Worm (Caenorhabditis elegans) whole organism, young adult: ENCODE data around the gene apt-9.
A peak's percentile ranks its signal among the peaks of the same experiment; 100 is the strongest.

Experiments used
- B0035.1 ChIP-seq: sonication (generic microtip); optimal IDR thresholded peaks from 2 replicates; lab custom pipeline; 2016; ENCODE audit warnings: missing genetic modification characterization, mild to moderate bottlenecking, missing compliant biosample characterization, missing genotype, missing genetic modification reagents
- F10E7.11 ChIP-seq: sonication (generic microtip); optimal IDR thresholded peaks from 2 replicates; lab custom pipeline; 2017; ENCODE audit warnings: mild to moderate bottlenecking, missing genetic modification characterization, moderate library complexity, missing compliant biosample characterization
- F55B11.4 ChIP-seq: sonication (generic microtip); optimal IDR thresholded peaks from 2 replicates; lab custom pipeline; 2016; ENCODE audit warnings: missing compliant biosample characterization, missing genetic modification characterization, borderline replicate concordance; ENCODE audit not compliant: insufficient read depth
- F57A8.1 ChIP-seq: fragments of 200-800 bp; sonication (Bioruptor generic); optimal IDR thresholded peaks from 2 replicates; lab custom pipeline; 2018; ENCODE audit warnings: mild to moderate bottlenecking, missing genetic modification characterization, moderate library complexity, missing compliant biosample characterization
- T07F8.4 ChIP-seq: sonication (generic microtip); optimal IDR thresholded peaks from 2 replicates; lab custom pipeline; 2016; ENCODE audit warnings: mild to moderate bottlenecking, missing genetic modification characterization, moderate library complexity, missing compliant biosample characterization
- T26A5.8 ChIP-seq: sonication (generic microtip); optimal IDR thresholded peaks from 2 replicates; lab custom pipeline; 2016; ENCODE audit warnings: missing genetic modification characterization, missing compliant biosample characterization
- Y56A3A.18 ChIP-seq: fragments of 200-800 bp; sonication (Bioruptor generic); IDR thresholded peaks from 2 replicates; pipeline ENCODE4 v1.3.6; 2022; ENCODE audit warnings: missing genetic modification reagents, missing genetic modification characterization, missing compliant biosample characterization
- Y95B8A.8 ChIP-seq: fragments of 200-800 bp; sonication (Bioruptor generic); IDR thresholded peaks from 2 replicates; pipeline ENCODE4 v1.3.6; 2022; ENCODE audit warnings: missing genetic modification reagents, missing genetic modification characterization, missing compliant biosample characterization
- aptf-3 ChIP-seq: fragments of 200-800 bp; sonication (Bioruptor generic); IDR thresholded peaks from 2 replicates; pipeline ENCODE4 v1.3.6; 2022; ENCODE audit warnings: missing genetic modification characterization, missing compliant biosample characterization
- bed-1 ChIP-seq: fragments of 200-800 bp; sonication (Bioruptor generic); IDR thresholded peaks from 2 replicates; pipeline ENCODE4 v1.3.6; 2022; ENCODE audit warnings: missing genetic modification reagents, missing genetic modification characterization, missing compliant biosample characterization
- cebp-2 ChIP-seq: fragments of 200-800 bp; sonication (Bioruptor generic); IDR thresholded peaks from 2 replicates; pipeline ENCODE4 v1.3.6; 2022; ENCODE audit warnings: missing genetic modification characterization, missing compliant biosample characterization
- ceh-27 ChIP-seq: fragments of 200-800 bp; sonication (Bioruptor generic); optimal IDR thresholded peaks from 2 replicates; lab custom pipeline; 2018; ENCODE audit warnings: mild to moderate bottlenecking, missing genetic modification characterization, moderate library complexity, missing compliant biosample characterization
- ceh-79 ChIP-seq: sonication (generic microtip); optimal IDR thresholded peaks from 2 replicates; lab custom pipeline; 2017; ENCODE audit warnings: mild to moderate bottlenecking, missing genetic modification characterization, missing compliant biosample characterization
- chd-7 ChIP-seq: sonication (generic microtip); optimal IDR thresholded peaks from 2 replicates; lab custom pipeline; 2016; ENCODE audit warnings: mild to moderate bottlenecking, missing genetic modification characterization, moderate library complexity, missing compliant biosample characterization
- dpl-1 ChIP-seq: fragments of 150-350 bp; optimal IDR thresholded peaks from 2 replicates; lab custom pipeline; 2014; ENCODE audit warnings: missing biosample characterization, missing genetic modification reagents, missing genetic modification characterization
- ekl-4 ChIP-seq: fragments of 200-800 bp; sonication (Bioruptor generic); IDR thresholded peaks from 2 replicates; pipeline ENCODE4 v1.3.6; 2022; ENCODE audit warnings: missing genetic modification reagents, missing genetic modification characterization, missing compliant biosample characterization
- ets-4 ChIP-seq: fragments of 200-800 bp; sonication (Bioruptor generic); optimal IDR thresholded peaks from 2 replicates; lab custom pipeline; 2018; ENCODE audit warnings: mild to moderate bottlenecking, missing genetic modification characterization, missing compliant biosample characterization
- gei-17 ChIP-seq: fragments of 200-800 bp; sonication (Bioruptor generic); optimal IDR thresholded peaks from 2 replicates; lab custom pipeline; 2018; ENCODE audit warnings: mild to moderate bottlenecking, missing genetic modification characterization, missing compliant biosample characterization
- let-526 ChIP-seq: fragments of 200-800 bp; sonication (Bioruptor generic); IDR thresholded peaks from 2 replicates; pipeline ENCODE4 v1.3.6; 2022; ENCODE audit warnings: missing genetic modification reagents, missing genetic modification characterization, missing compliant biosample characterization
- let-607 ChIP-seq, 2 experiments: fragments of 200-800 bp in 1 of 2; sonication (Bioruptor generic) in 1 of 2; sonication (generic microtip) in 1 of 2; optimal IDR thresholded peaks; 2 replicates each; lab custom pipeline; 2016 to 2018; ENCODE audit warnings: mild to moderate bottlenecking in 2 of 2, missing compliant biosample characterization in 2 of 2, missing genetic modification characterization in 2 of 2, moderate library complexity in 2 of 2, missing genotype in 1 of 2
- lin-54 ChIP-seq: fragments of 200-800 bp; sonication (Bioruptor generic); optimal IDR thresholded peaks from 2 replicates; lab custom pipeline; 2018; ENCODE audit warnings: mild to moderate bottlenecking, missing genetic modification characterization, missing compliant biosample characterization
- lsy-27 ChIP-seq: sonication (generic microtip); optimal IDR thresholded peaks from 2 replicates; lab custom pipeline; 2017; ENCODE audit warnings: missing genetic modification characterization, mild to moderate bottlenecking, missing compliant biosample characterization, antibody characterized with exemption, missing genotype, borderline replicate concordance; ENCODE audit not compliant: insufficient read depth
- madf-8 ChIP-seq: fragments of 200-800 bp; sonication (Bioruptor generic); conservative IDR thresholded peaks from 2 replicates; pipeline ENCODE4 v1.3.6; 2022; ENCODE audit warnings: missing genetic modification reagents, missing genetic modification characterization, missing compliant biosample characterization
- nfya-1 ChIP-seq: sonication (generic microtip); optimal IDR thresholded peaks from 2 replicates; lab custom pipeline; 2017; ENCODE audit warnings: antibody characterized with exemption, missing compliant biosample characterization, missing genetic modification characterization, borderline replicate concordance; ENCODE audit not compliant: insufficient read depth
- nhr-179 ChIP-seq: sonication (generic microtip); optimal IDR thresholded peaks from 2 replicates; lab custom pipeline; 2016; ENCODE audit warnings: mild to moderate bottlenecking, missing genetic modification characterization, missing compliant biosample characterization
- nhr-27 ChIP-seq: fragments of 200-800 bp; sonication (Bioruptor generic); optimal IDR thresholded peaks from 2 replicates; lab custom pipeline; 2018; ENCODE audit warnings: mild to moderate bottlenecking, missing genetic modification characterization, moderate library complexity, missing compliant biosample characterization
- nhr-80 ChIP-seq: sonication (generic microtip); optimal IDR thresholded peaks from 2 replicates; lab custom pipeline; 2016; ENCODE audit warnings: missing genetic modification characterization, missing compliant biosample characterization
- rec-8 ChIP-seq, 2 experiments: sonication (generic microtip); optimal IDR thresholded peaks; 2 replicates each; lab custom pipeline; 2016; ENCODE audit warnings: mild to moderate bottlenecking in 2 of 2, missing genetic modification characterization in 2 of 2, missing genetic modification reagents in 2 of 2, missing genotype in 2 of 2, missing biosample characterization in 1 of 2, missing compliant biosample characterization in 1 of 2, moderate library complexity in 1 of 2
- repo-1 ChIP-seq: sonication (generic microtip); optimal IDR thresholded peaks from 2 replicates; lab custom pipeline; 2017; ENCODE audit warnings: mild to moderate bottlenecking, missing genetic modification characterization, missing compliant biosample characterization
- snpc-1.1 ChIP-seq: sonication (generic microtip); optimal IDR thresholded peaks from 2 replicates; lab custom pipeline; 2017; ENCODE audit warnings: missing genetic modification characterization, mild to moderate bottlenecking, missing compliant biosample characterization, antibody characterized with exemption, moderate library complexity, missing genotype, missing genetic modification reagents; ENCODE audit not compliant: insufficient read depth
- snpc-4 ChIP-seq, 5 experiments: fragments of 150-350 bp in 1 of 5; sonication (generic microtip) in 4 of 5; optimal IDR thresholded peaks; 2 replicates each; lab custom pipeline; 2014 to 2018; ENCODE audit warnings: missing genetic modification characterization in 5 of 5, missing biosample characterization in 3 of 5, antibody characterized with exemption in 2 of 5, mild to moderate bottlenecking in 2 of 5, missing compliant biosample characterization in 2 of 5, missing genotype in 2 of 5, moderate library complexity in 2 of 5, missing genetic modification reagents in 1 of 5
- somi-1 ChIP-seq: fragments of 200-800 bp; sonication (Bioruptor generic); optimal IDR thresholded peaks from 2 replicates; lab custom pipeline; 2018; ENCODE audit warnings: mild to moderate bottlenecking, missing genetic modification characterization, missing compliant biosample characterization
- sptf-2 ChIP-seq: fragments of 200-800 bp; sonication (Bioruptor generic); optimal IDR thresholded peaks from 2 replicates; lab custom pipeline; 2018; ENCODE audit warnings: mild to moderate bottlenecking, missing genetic modification characterization, missing compliant biosample characterization
- unc-62 ChIP-seq: fragments of 150-350 bp; optimal IDR thresholded peaks from 2 replicates; lab custom pipeline; 2014; ENCODE audit warnings: missing biosample characterization, missing genetic modification reagents, missing genetic modification characterization
- xnd-1 ChIP-seq: sonication (generic microtip); optimal IDR thresholded peaks from 2 replicates; lab custom pipeline; 2016; ENCODE audit warnings: missing genotype, missing genetic modification reagents, missing genetic modification characterization, missing compliant biosample characterization
- zim-3 ChIP-seq: sonication (generic microtip); optimal IDR thresholded peaks from 2 replicates; lab custom pipeline; 2017; ENCODE audit warnings: mild to moderate bottlenecking, missing genetic modification characterization, moderate library complexity, missing compliant biosample characterization

Gene apt-9

ce11 chrX:11097343-11097742 is 29.0 kb downstream of the apt-9 start:
- TF ChIP-seq repo-1 (tag; lab: Kevin White, UChicago) (no peak), cebp-2 (no peak), sptf-2 (GFP tag; lab: Kevin White, UChicago) (no peak)

- TF ChIP-seq chd-7 (tag; lab: Kevin White, UChicago) (no peak), ekl-4 (GFP tag; lab: Robert Waterston, UW) (no peak), nfya-1 (tag; lab: Kevin White, UChicago) (no peak), T07F8.4 (tag; lab: Kevin White, UChicago) (no peak), nhr-179 (tag; lab: Kevin White, UChicago) (no peak), snpc-1.1 (tag; lab: Kevin White, UChicago) (no peak), F10E7.11 (no peak), let-526 (GFP tag; lab: Robert Waterston, UW) (no peak), F55B11.4 (tag; lab: Kevin White, UChicago) (no peak), lin-54 (GFP tag; lab: Kevin White, UChicago) (no peak), ceh-79 (tag; lab: Kevin White, UChicago) (no peak), lsy-27 (no peak)
Measured at ce11 chrX:11098086-11098485, 29.8 kb downstream of the apt-9 start, which contains the start of gene W02H3.3. W02H3.3 (minus strand) TSS chrX:11098186.

- no peak for TF ChIP-seq T07F8.4 (tag; lab: Kevin White, UChicago)
- TF ChIP-seq aptf-3 (GFP tag; lab: Robert Waterston, UW) = no peak
- peak; percentile 11 for TF ChIP-seq ets-4
- no peak for TF ChIP-seq let-526 (GFP tag; lab: Robert Waterston, UW)
- no peak for TF ChIP-seq T26A5.8
- 0 out of 2 replicates have a peak, but pooled peaks have one; percentile 68 for TF ChIP-seq bed-1 (GFP tag; lab: Robert Waterston, UW)
- TF ChIP-seq nhr-80 = peak; percentile 56
Measured at ce11 chrX:11103173-11103572, 34.8 kb downstream of the apt-9 start.

ce11 chrX:11104883-11105629 is 36.7 kb downstream of the apt-9 start, which contains the start of gene W02H3.1:
W02H3.1 (minus strand) TSS chrX:11105460.
- peak in 1 of 2 experiments; percentile 2 for TF ChIP-seq let-607 (tag; optimal IDR thresholded peaks at IDR 0.05; lab: Kevin White, UChicago)
- TF ChIP-seq B0035.1 (tag; lab: Kevin White, UChicago) = no peak
- TF ChIP-seq unc-62 (GFP tag; lab: Kevin White, UChicago) = peak; percentile 31
- no peak for TF ChIP-seq rec-8 (tag; optimal IDR thresholded peaks at IDR 0.05; lab: Kevin White, UChicago)
- peak; percentile 75 for TF ChIP-seq nhr-80
- no peak for TF ChIP-seq F57A8.1 (GFP tag; lab: Kevin White, UChicago)
- TF ChIP-seq repo-1 (tag; lab: Kevin White, UChicago) = no peak

- TF ChIP-seq snpc-4 (GFP tag; optimal IDR thresholded peaks at IDR 0.05; lab: Kevin White, UChicago) (no peak), snpc-4 (tag; optimal IDR thresholded peaks at IDR 0.05; lab: Kevin White, UChicago) (no peak), ekl-4 (GFP tag; lab: Robert Waterston, UW) (no peak), somi-1 (GFP tag; lab: Kevin White, UChicago) (no peak), dpl-1 (GFP tag; lab: Kevin White, UChicago) (no peak), aptf-3 (GFP tag; lab: Robert Waterston, UW) (no peak), gei-17 (GFP tag; lab: Kevin White, UChicago) (no peak), zim-3 (tag; lab: Kevin White, UChicago) (no peak), ceh-27 (GFP tag; lab: Kevin White, UChicago) (no peak), Y56A3A.18 (no peak), nhr-27 (tag; lab: Kevin White, UChicago) (no peak), madf-8 (GFP tag; lab: Robert Waterston, UW) (no peak), Y95B8A.8 (GFP tag; lab: Robert Waterston, UW) (no peak), xnd-1 (no peak), lsy-27 (no peak), ceh-79 (tag; lab: Kevin White, UChicago) (no peak)
Measured at ce11 chrX:11107076-11107475, 38.7 kb downstream of the apt-9 start, which contains the start of gene clc-17. clc-17 (plus strand) TSS chrX:11107376.
